Fruit fly (Drosophila melanogaster) whole organism, embryonic: ENCODE measurements around the gene Ten-m.

ENCODE experiments used
- Adf1 ChIP-seq: fragments of 200-800 bp; sonication (Bioruptor generic); IDR thresholded peaks from 2 replicates; pipeline ENCODE4 v1.3.6; 2022; ENCODE audit warnings: missing biosample characterization, missing genetic modification characterization
- Atf6 ChIP-seq: fragments of 200-800 bp; sonication (Bioruptor generic); IDR thresholded peaks from 2 replicates; pipeline ENCODE4 v1.3.6; 2022; ENCODE audit warnings: missing biosample characterization, missing genetic modification characterization
- CG12769 ChIP-seq: fragments of 200-800 bp; sonication (Bioruptor generic); optimal IDR thresholded peaks from 2 replicates; lab custom pipeline; 2019; ENCODE audit warnings: missing biosample characterization, mild to moderate bottlenecking, missing genetic modification characterization, moderate library complexity
- CG13894 ChIP-seq: fragments of 200-800 bp; sonication (Bioruptor generic); optimal IDR thresholded peaks from 3 replicates; lab custom pipeline; 2018; ENCODE audit warnings: missing biosample characterization, mild to moderate bottlenecking, missing genetic modification characterization, moderate library complexity
- CG15073 ChIP-seq: fragments of 200-800 bp; sonication (Bioruptor generic); optimal IDR thresholded peaks from 2 replicates; lab custom pipeline; 2016; ENCODE audit warnings: missing biosample characterization, missing genetic modification characterization
- CG15269 ChIP-seq: fragments of 200-800 bp; sonication (Bioruptor generic); optimal IDR thresholded peaks from 2 replicates; lab custom pipeline; 2018; ENCODE audit warnings: missing biosample characterization, mild to moderate bottlenecking, missing genetic modification characterization, moderate library complexity
- CG1603 ChIP-seq: fragments of 200-800 bp; sonication (Bioruptor generic); optimal IDR thresholded peaks from 2 replicates; lab custom pipeline; 2019; ENCODE audit warnings: missing biosample characterization, mild to moderate bottlenecking, missing genetic modification characterization, moderate library complexity
- CG18599 ChIP-seq: fragments of 200-800 bp; sonication (Bioruptor generic); optimal IDR thresholded peaks from 3 replicates; lab custom pipeline; 2017; ENCODE audit warnings: missing biosample characterization, missing genetic modification characterization, mild to moderate bottlenecking, moderate library complexity, missing genetic modification reagents
- CG2678 ChIP-seq: fragments of 200-800 bp; sonication (Bioruptor generic); optimal IDR thresholded peaks from 3 replicates; lab custom pipeline; 2019; ENCODE audit warnings: missing biosample characterization, mild to moderate bottlenecking, missing genetic modification characterization, moderate library complexity
- CG31388 ChIP-seq: fragments of 200-800 bp; sonication (Bioruptor generic); optimal IDR thresholded peaks from 2 replicates; lab custom pipeline; 2016; ENCODE audit warnings: missing biosample characterization, missing genetic modification characterization
- CG31441 ChIP-seq: fragments of 200-800 bp; sonication (Bioruptor generic); IDR thresholded peaks from 2 replicates; pipeline ENCODE4 v1.3.6; 2022; ENCODE audit warnings: missing biosample characterization, missing genetic modification characterization
- CG32772 ChIP-seq: fragments of 200-800 bp; sonication (Bioruptor generic); IDR thresholded peaks from 2 replicates; pipeline ENCODE4 v1.3.6; 2022; ENCODE audit warnings: missing biosample characterization, missing genetic modification characterization
- CG3281 ChIP-seq: fragments of 200-800 bp; sonication (Bioruptor generic); optimal IDR thresholded peaks from 3 replicates; lab custom pipeline; 2017; ENCODE audit warnings: missing biosample characterization, mild to moderate bottlenecking, missing genetic modification characterization
- CG33557 ChIP-seq: fragments of 200-800 bp; sonication (Bioruptor generic); optimal IDR thresholded peaks from 2 replicates; lab custom pipeline; 2019; ENCODE audit warnings: missing biosample characterization, mild to moderate bottlenecking, missing genetic modification characterization, moderate library complexity
- CG4282 ChIP-seq: fragments of 200-800 bp; sonication (Bioruptor generic); optimal IDR thresholded peaks from 2 replicates; lab custom pipeline; 2016; ENCODE audit warnings: missing biosample characterization, missing genetic modification characterization
- CG4617 ChIP-seq: fragments of 200-800 bp; sonication (Bioruptor generic); optimal IDR thresholded peaks from 3 replicates; lab custom pipeline; 2016; ENCODE audit warnings: missing biosample characterization, missing genetic modification characterization, borderline replicate concordance
- CG6689 ChIP-seq: fragments of 200-800 bp; sonication (Bioruptor generic); IDR thresholded peaks from 2 replicates; pipeline ENCODE4 v1.3.6; 2022; ENCODE audit warnings: missing biosample characterization, missing genetic modification characterization
- CG7839 ChIP-seq: fragments of 200-800 bp; sonication (Bioruptor generic); optimal IDR thresholded peaks from 3 replicates; lab custom pipeline; 2018; ENCODE audit warnings: missing biosample characterization, mild to moderate bottlenecking, missing genetic modification characterization, moderate library complexity
- CG7928 ChIP-seq: fragments of 200-800 bp; sonication (Bioruptor generic); optimal IDR thresholded peaks from 2 replicates; lab custom pipeline; 2017; ENCODE audit warnings: missing biosample characterization, mild to moderate bottlenecking, missing genetic modification characterization
- CG7963 ChIP-seq: fragments of 200-800 bp; sonication (Bioruptor generic); IDR thresholded peaks from 3 replicates; pipeline ENCODE4 v1.3.6; 2022; ENCODE audit warnings: missing biosample characterization, missing genetic modification characterization; ENCODE audit not compliant: partially characterized antibody
- CG8089 ChIP-seq: fragments of 200-800 bp; sonication (Bioruptor generic); optimal IDR thresholded peaks from 3 replicates; lab custom pipeline; 2016; ENCODE audit warnings: missing biosample characterization, missing genetic modification characterization
- CG8924 ChIP-seq: fragments of 200-800 bp; optimal IDR thresholded peaks from 3 replicates; lab custom pipeline; 2019; ENCODE audit warnings: missing biosample characterization, mild to moderate bottlenecking, missing genetic modification characterization, moderate library complexity
- CG9727 ChIP-seq: fragments of 200-800 bp; sonication (Bioruptor generic); optimal IDR thresholded peaks from 3 replicates; lab custom pipeline; 2017; ENCODE audit warnings: missing biosample characterization, mild to moderate bottlenecking, missing genetic modification characterization
- D ChIP-seq, 2 experiments: fragments of 200-800 bp in 1 of 2; fragments of >200 bp in 1 of 2; sonication (Bioruptor generic) in 1 of 2; optimal IDR thresholded peaks; 2 replicates in 1 of 2; 3 replicates in 1 of 2; lab custom pipeline; 2017; ENCODE audit warnings: mild to moderate bottlenecking in 1 of 2, missing biosample characterization in 1 of 2, missing genetic modification characterization in 1 of 2, missing genetic modification reagents in 1 of 2
- Dek ChIP-seq: fragments of 200-800 bp; sonication (Bioruptor generic); optimal IDR thresholded peaks from 3 replicates; lab custom pipeline; 2019; ENCODE audit warnings: missing biosample characterization, mild to moderate bottlenecking, missing genetic modification characterization, moderate library complexity
- Dll ChIP-seq: fragments of 200-800 bp; sonication (Bioruptor generic); IDR thresholded peaks from 4 replicates; pipeline ENCODE4 v1.3.6; 2022; ENCODE audit warnings: missing biosample characterization, missing genetic modification characterization; ENCODE audit not compliant: partially characterized antibody
- HLH4C ChIP-seq: fragments of 200-800 bp; sonication (Bioruptor generic); IDR thresholded peaks from 3 replicates; pipeline ENCODE4 v1.3.6; 2022; ENCODE audit warnings: missing biosample characterization, missing genetic modification characterization; ENCODE audit not compliant: partially characterized antibody
- Myb ChIP-seq: fragments of 200-800 bp; sonication (Bioruptor generic); optimal IDR thresholded peaks from 2 replicates; lab custom pipeline; 2016; ENCODE audit warnings: missing biosample characterization, missing genetic modification characterization
- Neu2 ChIP-seq: fragments of 200-800 bp; sonication (Bioruptor generic); optimal IDR thresholded peaks from 3 replicates; lab custom pipeline; 2016; ENCODE audit warnings: missing biosample characterization, missing genetic modification characterization, borderline replicate concordance
- Nf-YC ChIP-seq: fragments of 200-800 bp; optimal IDR thresholded peaks from 3 replicates; lab custom pipeline; 2019; ENCODE audit warnings: missing biosample characterization, mild to moderate bottlenecking, missing genetic modification characterization, moderate library complexity
- Spps ChIP-seq: fragments of 200-800 bp; sonication (Bioruptor generic); optimal IDR thresholded peaks from 2 replicates; lab custom pipeline; 2018; ENCODE audit warnings: missing biosample characterization, mild to moderate bottlenecking, missing genetic modification characterization
- Vsx1 ChIP-seq: fragments of 200-800 bp; sonication (Bioruptor generic); optimal IDR thresholded peaks from 2 replicates; lab custom pipeline; 2017; ENCODE audit warnings: missing biosample characterization, mild to moderate bottlenecking, missing genetic modification characterization, missing genetic modification reagents
- aop ChIP-seq: fragments of 200-800 bp; sonication (Bioruptor generic); IDR thresholded peaks from 2 replicates; pipeline ENCODE4 v1.3.6; 2022; ENCODE audit warnings: missing biosample characterization, missing genetic modification characterization
- ewg ChIP-seq: fragments of 200-800 bp; sonication (Bioruptor generic); optimal IDR thresholded peaks from 3 replicates; lab custom pipeline; 2017; ENCODE audit warnings: mild to moderate bottlenecking, missing biosample characterization, missing genetic modification reagents, missing genetic modification characterization
- ftz-f1 ChIP-seq: fragments of 200-800 bp; sonication (Bioruptor generic); optimal IDR thresholded peaks from 2 replicates; lab custom pipeline; 2016; ENCODE audit warnings: missing biosample characterization, missing genetic modification characterization
- gcm ChIP-seq: fragments of 200-800 bp; sonication (Bioruptor generic); optimal IDR thresholded peaks from 2 replicates; lab custom pipeline; 2019; ENCODE audit warnings: missing biosample characterization, mild to moderate bottlenecking, missing genetic modification characterization, moderate library complexity
- jigr1 ChIP-seq: fragments of 200-800 bp; sonication (Bioruptor generic); IDR thresholded peaks from 3 replicates; pipeline ENCODE4 v1.3.6; 2022; ENCODE audit warnings: missing biosample characterization, missing genetic modification characterization
- lov ChIP-seq, 2 experiments: fragments of 200-800 bp in 1 of 2; fragments of >200 bp in 1 of 2; sonication (Bioruptor generic) in 1 of 2; IDR thresholded peaks in 1 of 2; optimal IDR thresholded peaks in 1 of 2; 2 replicates in 1 of 2; 3 replicates in 1 of 2; pipeline versions ENCODE4 v1.3.6 to Lab custom; 2017 to 2022; ENCODE audit warnings: missing biosample characterization in 1 of 2, missing genetic modification characterization in 1 of 2
- pan ChIP-seq, 4 experiments: fragments of >200 bp in 3 of 4; fragments of 200-800 bp in 1 of 4; sonication (Bioruptor generic) in 1 of 4; optimal IDR thresholded peaks in 3 of 4; IDR thresholded peaks in 1 of 4; 2 replicates each; pipeline versions ENCODE4 v1.3.6 to Lab custom; 2017 to 2022; ENCODE audit warnings: missing biosample characterization in 2 of 4, missing genetic modification characterization in 2 of 4, mixed read lengths in 1 of 4
- slou ChIP-seq: fragments of 200-800 bp; sonication (Bioruptor generic); optimal IDR thresholded peaks from 3 replicates; lab custom pipeline; 2016; ENCODE audit warnings: missing biosample characterization, missing genetic modification characterization
- ssp ChIP-seq: fragments of 200-800 bp; sonication (Bioruptor generic); IDR thresholded peaks from 2 replicates; pipeline ENCODE4 v1.3.6; 2022; ENCODE audit warnings: missing biosample characterization, missing genetic modification characterization
- trem ChIP-seq: fragments of 200-800 bp; optimal IDR thresholded peaks from 3 replicates; lab custom pipeline; 2019; ENCODE audit warnings: missing biosample characterization, mild to moderate bottlenecking, missing genetic modification characterization, moderate library complexity
- tup ChIP-seq: fragments of 200-800 bp; sonication (Bioruptor generic); optimal IDR thresholded peaks from 2 replicates; lab custom pipeline; 2016; ENCODE audit warnings: missing biosample characterization, mild to moderate bottlenecking, missing genetic modification characterization, moderate library complexity
- twi ChIP-seq: fragments of 200-800 bp; optimal IDR thresholded peaks from 2 replicates; lab custom pipeline; 2019; ENCODE audit warnings: missing biosample characterization, mild to moderate bottlenecking, missing genetic modification characterization, moderate library complexity
- unpg ChIP-seq: fragments of 200-800 bp; sonication (Bioruptor generic); optimal IDR thresholded peaks from 3 replicates; lab custom pipeline; 2018; ENCODE audit warnings: missing biosample characterization, mild to moderate bottlenecking, missing genetic modification characterization, moderate library complexity
- zen ChIP-seq: fragments of 200-800 bp; sonication (Bioruptor generic); optimal IDR thresholded peaks from 3 replicates; lab custom pipeline; 2018; ENCODE audit warnings: missing biosample characterization, mild to moderate bottlenecking, missing genetic modification characterization, moderate library complexity

Ten-m gene

dm6 chr3L:22287994-22288766, 119.5 kb downstream of the Ten-m start, which contains the start of the genes Hem and IleRS (continued):
- TF ChIP-seq Vsx1 (GFP tag; lab: Kevin White, UChicago) (no peak), aop (no peak), Atf6 (GFP tag; lab: Robert Waterston, UW) (peak; percentile 91), unpg (peak; percentile 94), CG8089 (GFP tag; lab: Kevin White, UChicago) (peak; percentile 83), CG1603 (no peak), jigr1 (GFP tag; lab: Robert Waterston, UW) (peak; percentile 68; the same call in 2 of the 3 replicates), CG13894 (no peak), tup (GFP tag; lab: Kevin White, UChicago) (peak; percentile 65), Myb (GFP tag; lab: Kevin White, UChicago) (peak; percentile 69), CG33557 (GFP tag; lab: Kevin White, UChicago) (peak; percentile 89), pan (optimal IDR thresholded peaks at IDR 0.05; lab: Kevin White, UChicago) (no peak), pan (GFP tag; optimal IDR thresholded peaks at IDR 0.05 in 1 of 2, IDR thresholded peaks at IDR 0.05 in 1 of 2) (peak in 1 of 2 experiments; percentile 93), ftz-f1 (GFP tag; lab: Kevin White, UChicago) (peak; percentile 89), ewg (GFP tag; lab: Kevin White, UChicago) (peak; percentile 84), Neu2 (GFP tag; lab: Kevin White, UChicago) (no peak), CG7963 (GFP tag; lab: Robert Waterston, UW) (0 out of 3 replicates have a peak, but pooled peaks have one; percentile 43), CG15073 (peak; percentile 56), CG4617 (GFP tag; lab: Kevin White, UChicago) (peak; percentile 58), slou (peak; percentile 92), Nf-YC (tag; lab: Kevin White, UChicago) (no peak), CG3281 (GFP tag; lab: Kevin White, UChicago) (no peak), Spps (tag; lab: Kevin White, UChicago) (peak; percentile 90), CG12769 (tag; lab: Kevin White, UChicago) (no peak), HLH4C (GFP tag; lab: Robert Waterston, UW) (peak; percentile 67), D (optimal IDR thresholded peaks at IDR 0.05; lab: Kevin White, UChicago) (no peak), D (GFP tag; optimal IDR thresholded peaks at IDR 0.05; lab: Kevin White, UChicago) (no peak), Dll (GFP tag; lab: Robert Waterston, UW) (peak; percentile 81), CG9727 (peak; percentile 97), CG7928 (GFP tag; lab: Kevin White, UChicago) (peak; percentile 52), zen (tag; lab: Kevin White, UChicago) (peak; percentile 95), CG32772 (GFP tag; lab: Robert Waterston, UW) (peak; percentile 92), CG31441 (no peak; the same call in 1 of the 2 replicates), CG18599 (GFP tag; lab: Kevin White, UChicago) (peak; percentile 91), CG7839 (peak; percentile 94), CG4282 (GFP tag; lab: Kevin White, UChicago) (peak; percentile 60), lov (optimal IDR thresholded peaks at IDR 0.05; lab: Kevin White, UChicago) (no peak), lov (GFP tag; IDR thresholded peaks at IDR 0.05; lab: Robert Waterston, UW) (peak; percentile 67; the same call in 2 of the 3 replicates), trem (peak; percentile 93), ssp (GFP tag; lab: Robert Waterston, UW) (peak; percentile 78), twi (tag; lab: Kevin White, UChicago) (peak; percentile 84), CG2678 (tag; lab: Kevin White, UChicago) (peak; percentile 94), gcm (GFP tag; lab: Kevin White, UChicago) (peak; percentile 91), CG8924 (peak; percentile 95), Dek (tag; lab: Kevin White, UChicago) (peak; percentile 90), Adf1 (GFP tag; lab: Robert Waterston, UW) (peak; percentile 61), CG15269 (tag; lab: Kevin White, UChicago) (peak; percentile 92), CG6689 (GFP tag; lab: Robert Waterston, UW) (peak; percentile 90), CG31388 (GFP tag; lab: Kevin White, UChicago) (peak; percentile 83)
